Worm (Caenorhabditis elegans) whole organism, L4 larva: Measurements from ENCODE around the gene meg-1.

ENCODE experiments used
- ZK546.5 ChIP-seq, 2 experiments: sonication (generic microtip); optimal IDR thresholded peaks; 2 replicates each; lab custom pipeline; 2017; ENCODE audit warnings: missing biosample characterization in 2 of 2, missing genetic modification characterization in 2 of 2
- ceh-32 ChIP-seq: sonication (generic microtip); optimal IDR thresholded peaks from 2 replicates; lab custom pipeline; 2016; ENCODE audit warnings: mild to moderate bottlenecking, missing genetic modification characterization, missing compliant biosample characterization; ENCODE audit not compliant: poor library complexity
- lin-39 ChIP-seq: fragments of 150-350 bp; optimal IDR thresholded peaks from 2 replicates; lab custom pipeline; 2014; ENCODE audit warnings: missing biosample characterization, missing genetic modification reagents, missing genetic modification characterization

- TF ChIP-seq ZK546.5 (tag; optimal IDR thresholded peaks at IDR 0.05; lab: Kevin White, UChicago) (no peak), ceh-32 (tag; lab: Kevin White, UChicago) (no peak), lin-39 (tag; lab: Kevin White, UChicago) (no peak)
These were observed 45.1 kb upstream of the meg-1 start for ce11 chrX:13974448-13975071.
